Fruit fly (Drosophila melanogaster): ENCODE measurements around the gene CG32069.

DNA sequence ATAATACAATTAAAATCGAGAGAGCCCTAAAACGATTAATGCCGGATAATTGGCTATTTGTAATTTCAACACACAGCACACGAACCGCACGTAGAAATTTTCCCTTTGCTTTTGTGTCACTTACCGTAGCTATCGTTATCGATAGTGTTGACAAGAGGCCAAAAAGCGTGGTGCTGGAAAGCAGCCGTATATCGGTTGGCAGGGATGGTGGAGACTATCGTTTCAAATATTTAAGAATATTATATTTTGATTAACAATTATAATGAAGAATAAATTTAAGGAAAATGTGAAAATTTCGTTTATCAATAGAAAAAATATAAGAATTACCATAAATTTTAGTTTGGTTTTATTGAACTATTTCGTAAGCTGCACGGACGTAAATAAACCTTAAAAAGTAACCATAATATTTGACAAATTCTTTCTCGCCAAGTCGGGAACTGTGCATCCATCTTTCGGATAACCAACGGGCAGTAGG, 30.7 kb upstream of the CG32069 start, which contains the start of gene JIL-1:
- TF ChIP-seq EcR (GFP tag; optimal IDR thresholded peaks at IDR 0.05) (no peak), psq (optimal IDR thresholded peaks at IDR 0.05) (no peak), Dll (optimal IDR thresholded peaks at IDR 0.05) (no peak), pan (optimal IDR thresholded peaks at IDR 0.05) (no peak)
